Fruit fly (Drosophila melanogaster) whole organism, embryonic: ENCODE results near the gene Cmtr1.
A peak's percentile ranks its signal among the peaks of the same experiment; 100 is the strongest.

ENCODE experiments used
- Antp ChIP-seq: fragments of 200-800 bp; sonication (Bioruptor generic); optimal IDR thresholded peaks from 3 replicates; lab custom pipeline; 2016; ENCODE audit warnings: missing biosample characterization, missing genetic modification characterization
- CG10274 ChIP-seq: fragments of 200-800 bp; sonication (Bioruptor generic); optimal IDR thresholded peaks from 3 replicates; lab custom pipeline; 2017; ENCODE audit warnings: missing biosample characterization, mild to moderate bottlenecking, missing genetic modification characterization
- CG12391 ChIP-seq: fragments of 200-800 bp; sonication (Bioruptor generic); optimal IDR thresholded peaks from 3 replicates; lab custom pipeline; 2018; ENCODE audit warnings: missing biosample characterization, mild to moderate bottlenecking, missing genetic modification characterization, moderate library complexity
- CG12744 ChIP-seq: fragments of 200-800 bp; sonication (Bioruptor generic); optimal IDR thresholded peaks from 2 replicates; lab custom pipeline; 2016; ENCODE audit warnings: missing biosample characterization, missing genetic modification characterization
- CG15269 ChIP-seq: fragments of 200-800 bp; sonication (Bioruptor generic); optimal IDR thresholded peaks from 2 replicates; lab custom pipeline; 2018; ENCODE audit warnings: missing biosample characterization, mild to moderate bottlenecking, missing genetic modification characterization, moderate library complexity
- CG15479 ChIP-seq: fragments of 200-800 bp; sonication (Bioruptor generic); optimal IDR thresholded peaks from 3 replicates; lab custom pipeline; 2019; ENCODE audit warnings: missing biosample characterization, mild to moderate bottlenecking, missing genetic modification characterization, moderate library complexity
- CG17385 ChIP-seq: fragments of 200-800 bp; sonication (Bioruptor generic); optimal IDR thresholded peaks from 3 replicates; lab custom pipeline; 2018; ENCODE audit warnings: missing biosample characterization, mild to moderate bottlenecking, missing genetic modification characterization
- CG18011 ChIP-seq: fragments of 200-800 bp; sonication (Bioruptor generic); optimal IDR thresholded peaks from 2 replicates; lab custom pipeline; 2017; ENCODE audit warnings: missing biosample characterization, missing genetic modification characterization, mild to moderate bottlenecking, moderate library complexity, missing genotype
- CG18599 ChIP-seq: fragments of 200-800 bp; sonication (Bioruptor generic); optimal IDR thresholded peaks from 3 replicates; lab custom pipeline; 2017; ENCODE audit warnings: missing biosample characterization, missing genetic modification characterization, mild to moderate bottlenecking, moderate library complexity, missing genetic modification reagents
- CG2199 ChIP-seq: fragments of 200-800 bp; sonication (Bioruptor generic); IDR thresholded peaks from 3 replicates; pipeline ENCODE4 v1.3.6; 2022; ENCODE audit warnings: missing biosample characterization, missing genetic modification characterization
- CG32767 ChIP-seq: fragments of 200-800 bp; sonication (Bioruptor generic); IDR thresholded peaks from 2 replicates; pipeline ENCODE4 v1.3.6; 2022; ENCODE audit warnings: missing biosample characterization, missing genetic modification characterization
- CG4360 ChIP-seq: fragments of 200-800 bp; sonication (Bioruptor generic); IDR thresholded peaks from 2 replicates; pipeline ENCODE4 v1.3.6; 2022; ENCODE audit warnings: missing biosample characterization, missing genetic modification characterization
- CG6254 ChIP-seq: fragments of 200-800 bp; sonication (Bioruptor generic); optimal IDR thresholded peaks from 3 replicates; lab custom pipeline; 2017; ENCODE audit warnings: mild to moderate bottlenecking, missing biosample characterization, missing genetic modification reagents, missing genetic modification characterization
- CG6272 ChIP-seq: fragments of 200-800 bp; sonication (Bioruptor generic); IDR thresholded peaks from 2 replicates; pipeline ENCODE4 v1.3.6; 2022; ENCODE audit warnings: missing biosample characterization, missing genetic modification characterization
- CG6813 ChIP-seq: fragments of 200-800 bp; sonication (Bioruptor generic); optimal IDR thresholded peaks from 2 replicates; lab custom pipeline; 2017; ENCODE audit warnings: missing biosample characterization, missing genetic modification characterization, mild to moderate bottlenecking, moderate library complexity, missing genetic modification reagents
- CG7357 ChIP-seq: fragments of 200-800 bp; sonication (Bioruptor generic); IDR thresholded peaks from 3 replicates; pipeline ENCODE4 v1.3.6; 2022; ENCODE audit warnings: missing biosample characterization, missing genetic modification characterization
- CG7786 ChIP-seq: fragments of 200-800 bp; sonication (Bioruptor generic); optimal IDR thresholded peaks from 2 replicates; lab custom pipeline; 2016; ENCODE audit warnings: missing biosample characterization, missing genetic modification characterization
- CHES-1-like ChIP-seq: fragments of 200-800 bp; sonication (Bioruptor generic); optimal IDR thresholded peaks from 2 replicates; lab custom pipeline; 2016; ENCODE audit warnings: missing biosample characterization, missing genetic modification characterization
- CrebB ChIP-seq: fragments of 200-800 bp; sonication (Bioruptor generic); optimal IDR thresholded peaks from 3 replicates; lab custom pipeline; 2018; ENCODE audit warnings: missing biosample characterization, mild to moderate bottlenecking, missing genetic modification characterization
- D19B ChIP-seq: fragments of 200-800 bp; sonication (Bioruptor generic); optimal IDR thresholded peaks from 2 replicates; lab custom pipeline; 2017; ENCODE audit warnings: missing biosample characterization, mild to moderate bottlenecking, missing genetic modification characterization
- Dll ChIP-seq: fragments of 200-800 bp; sonication (Bioruptor generic); IDR thresholded peaks from 4 replicates; pipeline ENCODE4 v1.3.6; 2022; ENCODE audit warnings: missing biosample characterization, missing genetic modification characterization; ENCODE audit not compliant: partially characterized antibody
- Dp ChIP-seq: fragments of 200-800 bp; sonication (Bioruptor generic); optimal IDR thresholded peaks from 2 replicates; lab custom pipeline; 2018; ENCODE audit warnings: missing biosample characterization, mild to moderate bottlenecking, missing genetic modification characterization, moderate library complexity
- Drgx ChIP-seq: fragments of 200-800 bp; sonication (Bioruptor generic); IDR thresholded peaks from 2 replicates; pipeline ENCODE4 v1.3.6; 2022; ENCODE audit warnings: missing biosample characterization, missing genetic modification characterization
- GATAe ChIP-seq: fragments of 200-800 bp; sonication (Bioruptor generic); conservative IDR thresholded peaks from 2 replicates; pipeline ENCODE4 v1.3.6; 2022; ENCODE audit warnings: missing biosample characterization, missing genetic modification characterization
- Gug ChIP-seq: fragments of 200-800 bp; sonication (Bioruptor generic); IDR thresholded peaks from 4 replicates; pipeline ENCODE4 v1.3.6; 2022; ENCODE audit warnings: missing biosample characterization, missing genetic modification characterization
- HmgD ChIP-seq: fragments of 200-800 bp; sonication (Bioruptor generic); optimal IDR thresholded peaks from 3 replicates; lab custom pipeline; 2016; ENCODE audit warnings: missing biosample characterization, missing genetic modification characterization
- Ssrp ChIP-seq: fragments of 200-800 bp; sonication (Bioruptor generic); optimal IDR thresholded peaks from 2 replicates; lab custom pipeline; 2018; ENCODE audit warnings: missing biosample characterization, mild to moderate bottlenecking, missing genetic modification characterization, moderate library complexity
- Taf1 ChIP-seq: fragments of 200-800 bp; sonication (Bioruptor generic); IDR thresholded peaks from 2 replicates; pipeline ENCODE4 v1.3.6; 2022; ENCODE audit warnings: missing biosample characterization, missing genetic modification characterization
- ab ChIP-seq: fragments of 200-800 bp; sonication (Bioruptor generic); optimal IDR thresholded peaks from 2 replicates; lab custom pipeline; 2016; ENCODE audit warnings: missing biosample characterization, missing genetic modification characterization
- abd-A ChIP-seq: fragments of 200-800 bp; sonication (Bioruptor generic); optimal IDR thresholded peaks from 3 replicates; lab custom pipeline; 2019; ENCODE audit warnings: missing biosample characterization, mild to moderate bottlenecking, missing genetic modification characterization, moderate library complexity
- ara ChIP-seq: fragments of 200-800 bp; sonication (Bioruptor generic); IDR thresholded peaks from 2 replicates; pipeline ENCODE4 v1.3.6; 2022; ENCODE audit warnings: missing biosample characterization, missing genetic modification characterization
- bcd ChIP-seq: fragments of 200-800 bp; sonication (Bioruptor generic); optimal IDR thresholded peaks from 2 replicates; lab custom pipeline; 2017; ENCODE audit warnings: missing biosample characterization, mild to moderate bottlenecking, missing genetic modification characterization
- bsh ChIP-seq, 2 experiments: fragments of 200-800 bp; sonication (Bioruptor generic); optimal IDR thresholded peaks; 2 replicates each; lab custom pipeline; 2017 to 2018; ENCODE audit warnings: mild to moderate bottlenecking in 2 of 2, missing biosample characterization in 2 of 2, missing genetic modification characterization in 2 of 2, moderate library complexity in 1 of 2
- cad ChIP-seq: fragments of >200 bp; optimal IDR thresholded peaks from 2 replicates; lab custom pipeline; 2017; ENCODE audit warnings: missing biosample characterization, missing genetic modification characterization
- cg ChIP-seq: fragments of 200-800 bp; sonication (Bioruptor generic); optimal IDR thresholded peaks from 3 replicates; lab custom pipeline; 2019; ENCODE audit warnings: missing biosample characterization, mild to moderate bottlenecking, missing genetic modification characterization, moderate library complexity
- crol ChIP-seq: fragments of 200-800 bp; sonication (Bioruptor generic); IDR thresholded peaks from 2 replicates; pipeline ENCODE4 v1.3.6; 2022; ENCODE audit warnings: missing biosample characterization, missing genetic modification characterization
- eve ChIP-seq, 2 experiments: fragments of >200 bp; optimal IDR thresholded peaks; 2 replicates each; lab custom pipeline; 2017; ENCODE audit warnings: missing biosample characterization in 2 of 2, missing genetic modification characterization in 2 of 2
- gt ChIP-seq: fragments of 200-800 bp; sonication (Bioruptor generic); IDR thresholded peaks from 2 replicates; pipeline ENCODE4 v1.3.6; 2022; ENCODE audit warnings: missing biosample characterization, missing genetic modification characterization
- hth ChIP-seq: fragments of >200 bp; optimal IDR thresholded peaks from 2 replicates; lab custom pipeline; 2017; ENCODE audit warnings: inconsistent platforms
- kni ChIP-seq: fragments of 200-800 bp; sonication (Bioruptor generic); optimal IDR thresholded peaks from 3 replicates; lab custom pipeline; 2017; ENCODE audit warnings: mild to moderate bottlenecking, missing biosample characterization, missing genetic modification reagents, missing genetic modification characterization
- knrl ChIP-seq: fragments of 200-800 bp; sonication (Bioruptor generic); IDR thresholded peaks from 3 replicates; pipeline ENCODE4 v1.3.6; 2022; ENCODE audit warnings: missing biosample characterization, missing genetic modification characterization; ENCODE audit not compliant: partially characterized antibody
- lbe ChIP-seq: fragments of 200-800 bp; sonication (Bioruptor generic); optimal IDR thresholded peaks from 2 replicates; lab custom pipeline; 2016; ENCODE audit warnings: missing biosample characterization, mild to moderate bottlenecking, missing genetic modification characterization
- lmd ChIP-seq: fragments of 200-800 bp; sonication (Bioruptor generic); IDR thresholded peaks from 2 replicates; pipeline ENCODE4 v1.3.6; 2022; ENCODE audit warnings: missing biosample characterization, missing genetic modification characterization
- p53 ChIP-seq: fragments of 200-800 bp; sonication (Bioruptor generic); optimal IDR thresholded peaks from 2 replicates; lab custom pipeline; 2016; ENCODE audit warnings: missing biosample characterization, missing genetic modification characterization
- pros ChIP-seq: fragments of 200-800 bp; sonication (Bioruptor generic); optimal IDR thresholded peaks from 3 replicates; lab custom pipeline; 2019; ENCODE audit warnings: missing biosample characterization, mild to moderate bottlenecking, missing genetic modification characterization, moderate library complexity
- sd ChIP-seq: fragments of 200-800 bp; sonication (Bioruptor generic); optimal IDR thresholded peaks from 3 replicates; lab custom pipeline; 2018; ENCODE audit warnings: missing biosample characterization, mild to moderate bottlenecking, missing genetic modification characterization, moderate library complexity
- sqz ChIP-seq: fragments of 200-800 bp; sonication (Bioruptor generic); optimal IDR thresholded peaks from 3 replicates; lab custom pipeline; 2018; ENCODE audit warnings: missing biosample characterization, mild to moderate bottlenecking, missing genetic modification characterization
- tin ChIP-seq: fragments of 200-800 bp; sonication (Bioruptor generic); optimal IDR thresholded peaks from 3 replicates; lab custom pipeline; 2016; ENCODE audit warnings: missing biosample characterization, missing genetic modification characterization
- tx ChIP-seq: fragments of 200-800 bp; sonication (Bioruptor generic); optimal IDR thresholded peaks from 2 replicates; lab custom pipeline; 2016; ENCODE audit warnings: missing biosample characterization, missing genetic modification characterization
- zfh2 ChIP-seq: fragments of 200-800 bp; sonication (Bioruptor generic); optimal IDR thresholded peaks from 2 replicates; lab custom pipeline; 2016; ENCODE audit warnings: missing biosample characterization, missing genetic modification characterization

Cmtr1 gene

DNA sequence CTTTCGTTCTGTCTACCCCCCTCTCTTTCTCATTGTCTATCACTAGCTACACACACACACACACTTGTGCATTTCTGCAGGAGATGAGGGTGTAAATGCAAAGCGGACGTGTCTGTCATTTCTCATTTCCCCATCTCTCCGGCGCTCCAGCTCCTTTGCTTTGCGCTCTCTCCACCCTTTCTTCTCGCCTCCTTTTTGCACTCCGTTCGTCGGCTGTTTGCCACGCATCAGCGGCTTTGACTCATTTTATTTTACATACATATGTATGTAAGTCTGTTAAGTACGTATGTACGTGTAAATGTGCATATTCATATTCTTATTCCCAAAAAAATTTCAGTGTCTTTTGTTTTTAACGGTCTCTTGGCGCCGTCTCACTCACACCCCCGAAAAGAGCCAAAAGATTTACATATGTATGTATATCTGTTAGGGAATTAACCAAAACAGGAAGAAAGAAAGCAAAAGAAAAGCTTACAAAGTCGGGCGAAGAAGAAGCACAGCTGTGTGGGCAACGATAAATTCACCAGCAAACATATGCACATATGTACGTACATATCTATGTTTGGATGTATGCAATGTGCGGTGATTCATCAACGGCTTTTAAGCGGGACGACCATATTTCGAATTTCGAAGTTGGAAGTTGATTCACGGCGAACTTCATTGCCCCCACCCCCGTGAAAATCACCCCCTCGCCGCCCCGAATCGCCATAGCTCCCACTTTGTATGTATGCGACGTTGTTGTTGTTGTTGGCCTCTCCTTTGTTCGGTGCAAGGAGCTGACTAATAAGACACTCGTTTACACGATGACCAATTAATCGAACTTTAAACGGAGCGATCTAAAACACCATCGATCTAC, 6.7 kb upstream of the Cmtr1 start:
- TF ChIP-seq Drgx (GFP tag; lab: Robert Waterston, UW) (no peak), eve (GFP tag; optimal IDR thresholded peaks at IDR 0.05; lab: Kevin White, UChicago) (no peak), hth (lab: Kevin White, UChicago) (no peak), CG4360 (GFP tag; lab: Robert Waterston, UW) (peak; percentile 86), sqz (GFP tag; lab: Kevin White, UChicago) (peak; percentile 0), bsh (GFP tag; optimal IDR thresholded peaks at IDR 0.05; lab: Kevin White, UChicago) (no peak), GATAe (no peak), zfh2 (GFP tag; lab: Kevin White, UChicago) (no peak), abd-A (tag; lab: Kevin White, UChicago) (no peak), kni (peak; percentile 57), Dll (no peak), lmd (no peak), D19B (GFP tag; lab: Kevin White, UChicago) (no peak), CG15269 (no peak), cad (no peak), sd (tag; lab: Kevin White, UChicago) (no peak), Dp (GFP tag; lab: Kevin White, UChicago) (no peak), HmgD (GFP tag; lab: Kevin White, UChicago) (no peak), CG18599 (GFP tag; lab: Kevin White, UChicago) (no peak), CG12744 (GFP tag; lab: Kevin White, UChicago) (no peak), cg (peak; percentile 21), CG12391 (tag; lab: Kevin White, UChicago) (no peak), pros (GFP tag; lab: Kevin White, UChicago) (peak; percentile 79), CG7786 (no peak), CG17385 (GFP tag; lab: Kevin White, UChicago) (peak; percentile 44), bcd (GFP tag; lab: Kevin White, UChicago) (no peak), CG6272 (no peak), CG7357 (GFP tag; lab: Robert Waterston, UW) (no peak), CG2199 (GFP tag; lab: Robert Waterston, UW) (no peak), knrl (no peak), CG15479 (no peak), CrebB (tag; lab: Kevin White, UChicago) (no peak), ara (GFP tag; lab: Robert Waterston, UW) (no peak), gt (no peak), CG6813 (GFP tag; lab: Kevin White, UChicago) (no peak), crol (GFP tag; lab: Robert Waterston, UW) (peak; percentile 67), tx (no peak), Antp (GFP tag; lab: Kevin White, UChicago) (no peak), CG18011 (GFP tag; lab: Kevin White, UChicago) (peak; percentile 67), Ssrp (tag; lab: Kevin White, UChicago) (no peak), CHES-1-like (no peak), p53 (GFP tag; lab: Kevin White, UChicago) (no peak), Gug (GFP tag; lab: Robert Waterston, UW) (no peak), CG32767 (GFP tag; lab: Robert Waterston, UW) (no peak), CG10274 (GFP tag; lab: Kevin White, UChicago) (no peak), lbe (no peak), tin (GFP tag; lab: Kevin White, UChicago) (no peak), CG6254 (GFP tag; lab: Kevin White, UChicago) (no peak), ab (GFP tag; lab: Kevin White, UChicago) (no peak), Taf1 (GFP tag; lab: Robert Waterston, UW) (no peak)
